Worm (Caenorhabditis elegans) whole organism, L4 larva: ENCODE measurements around the gene fbxa-165.

Experiments
- ama-1 ChIP-seq: fragments of 150-350 bp; optimal IDR thresholded peaks from 2 replicates; lab custom pipeline; 2014; ENCODE audit warnings: inconsistent platforms, mixed read lengths
- egl-43 ChIP-seq: fragments of 200-800 bp; sonication (Bioruptor generic); IDR thresholded peaks from 2 replicates; pipeline ENCODE4 v1.3.6; 2022; ENCODE audit warnings: missing genetic modification reagents, missing genetic modification characterization, missing compliant biosample characterization
- mdt-29 ChIP-seq: fragments of 200-800 bp; sonication (Bioruptor generic); IDR thresholded peaks from 2 replicates; pipeline ENCODE4 v1.3.6; 2022; ENCODE audit warnings: missing genetic modification reagents, missing genetic modification characterization, missing compliant biosample characterization
- nhr-11 ChIP-seq: fragments of 150-350 bp; optimal IDR thresholded peaks from 2 replicates; lab custom pipeline; 2014; ENCODE audit warnings: missing biosample characterization, missing genetic modification characterization
- nhr-237 ChIP-seq: sonication (generic microtip); optimal IDR thresholded peaks from 2 replicates; lab custom pipeline; 2017; ENCODE audit warnings: missing biosample characterization, missing genetic modification characterization
- nhr-77 ChIP-seq: fragments of 150-350 bp; optimal IDR thresholded peaks from 2 replicates; lab custom pipeline; 2014; ENCODE audit warnings: missing biosample characterization, missing genetic modification characterization
- skn-1 ChIP-seq: fragments of 150-350 bp; optimal IDR thresholded peaks from 2 replicates; lab custom pipeline; 2014; ENCODE audit warnings: missing biosample characterization, missing genetic modification characterization
- snpc-4 ChIP-seq: fragments of 150-350 bp; optimal IDR thresholded peaks from 2 replicates; lab custom pipeline; 2014; ENCODE audit warnings: missing biosample characterization, missing genetic modification characterization
- unc-62 ChIP-seq, 3 experiments: fragments of 150-350 bp in 1 of 3; sonication (generic microtip); optimal IDR thresholded peaks in 2 of 3; peaks in 1 of 3; 1 replicate in 1 of 3; 2 replicates in 2 of 3; lab custom pipeline; 2014 to 2017; ENCODE audit warnings: missing biosample characterization in 3 of 3, missing genetic modification characterization in 3 of 3, missing genetic modification reagents in 3 of 3, missing genotype in 1 of 3
- zfp-3 ChIP-seq: fragments of 200-800 bp; sonication (Bioruptor generic); conservative IDR thresholded peaks from 2 replicates; pipeline ENCODE4 v1.3.6; 2022; ENCODE audit warnings: missing genetic modification reagents, missing genetic modification characterization, missing compliant biosample characterization

DNA sequence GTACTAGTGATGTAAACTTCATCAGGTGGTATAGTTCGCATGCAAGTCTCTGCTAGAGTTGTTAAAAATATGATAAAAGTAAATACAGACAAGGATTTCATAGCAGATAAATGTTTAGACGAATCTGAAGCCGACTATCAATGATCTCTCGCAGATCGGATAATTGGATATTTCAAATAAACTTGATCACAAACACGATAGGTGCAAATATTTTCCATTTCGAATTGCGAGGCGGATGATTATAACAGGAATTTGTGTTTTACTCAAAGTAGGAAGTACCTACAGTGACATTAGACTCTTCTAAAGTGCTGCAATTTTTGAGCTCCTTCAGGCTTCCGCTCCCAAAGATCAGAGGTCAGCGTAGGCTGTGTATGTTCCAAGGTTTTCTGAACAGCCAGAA lies 26.4 kb downstream of the fbxa-165 start, which contains the start of gene T07H3.7:
- TF ChIP-seq nhr-237 (tag; lab: Kevin White, UChicago) (no peak), snpc-4 (no peak), ama-1 (lab: Kevin White, UChicago) (no peak), skn-1 (no peak), egl-43 (GFP tag; lab: Robert Waterston, UW) (no peak), unc-62 (GFP tag; optimal IDR thresholded peaks at IDR 0.05 in 1 of 2; lab: Kevin White, UChicago) (no peak), unc-62 (tag; optimal IDR thresholded peaks at IDR 0.05; lab: Kevin White, UChicago) (no peak), nhr-11 (tag; lab: Kevin White, UChicago) (no peak), zfp-3 (GFP tag; lab: Robert Waterston, UW) (no peak), nhr-77 (tag; lab: Kevin White, UChicago) (no peak), mdt-29 (GFP tag; lab: Robert Waterston, UW) (no peak)
